Fruit fly (Drosophila melanogaster) whole organism: ENCODE results near the gene CG15578.

ENCODE experiments used
- CG8478 ChIP-seq: fragments of >200 bp; optimal IDR thresholded peaks from 2 replicates; lab custom pipeline; 2018; ENCODE audit warnings: inconsistent platforms
- Dll ChIP-seq: fragments of >200 bp; optimal IDR thresholded peaks from 2 replicates; lab custom pipeline; 2017
- EcR ChIP-seq, 2 experiments: fragments of >200 bp; optimal IDR thresholded peaks; 2 replicates each; lab custom pipeline; 2017; ENCODE audit warnings: missing biosample characterization in 2 of 2, missing genetic modification characterization in 2 of 2, missing genetic modification reagents in 2 of 2
- pan ChIP-seq: fragments of >200 bp; optimal IDR thresholded peaks from 2 replicates; lab custom pipeline; 2017
- psq ChIP-seq: fragments of >200 bp; optimal IDR thresholded peaks from 2 replicates; lab custom pipeline; 2017
- usp ChIP-seq: fragments of >200 bp; optimal IDR thresholded peaks from 2 replicates; lab custom pipeline; 2017; ENCODE audit warnings: missing biosample characterization, missing genetic modification characterization, mixed read lengths

- no peak for TF ChIP-seq EcR (GFP tag; optimal IDR thresholded peaks at IDR 0.05; lab: Kevin White, UChicago)
- no peak for TF ChIP-seq CG8478 (lab: Kevin White, UChicago)
- TF ChIP-seq usp (GFP tag; lab: Kevin White, UChicago): no peak
- TF ChIP-seq Dll (lab: Kevin White, UChicago): no peak
- no peak for TF ChIP-seq pan (lab: Kevin White, UChicago)
- no peak for TF ChIP-seq psq (lab: Kevin White, UChicago)
Observed at dm6 chrX:4302246-4302645, 24.5 kb upstream of the CG15578 start, which contains the start of gene CG12692.
